Fruit fly (Drosophila melanogaster): ENCODE measurements around the gene CG32263.

The CG32263 gene

DNA sequence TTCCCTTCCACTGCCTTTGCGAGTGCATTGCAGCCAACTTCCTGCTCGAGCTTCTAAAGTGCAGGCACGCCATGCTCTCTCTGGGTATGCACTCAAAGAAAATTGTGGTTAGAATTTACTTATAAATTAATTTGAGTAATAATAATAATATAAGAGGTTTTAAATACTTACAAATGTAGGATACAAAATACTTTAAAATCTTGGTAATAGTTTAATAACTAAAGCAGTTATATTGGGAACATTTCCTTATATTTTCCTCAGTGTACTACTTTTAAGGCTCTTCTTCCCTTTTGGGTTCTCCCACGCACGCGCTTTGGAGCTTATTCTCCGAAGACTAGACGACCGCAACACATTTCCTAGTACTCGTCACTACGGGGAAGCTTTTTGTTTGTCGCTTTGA is 15.6 kb upstream of the CG32263 start (continued):
- TF ChIP-seq so (GFP tag; IDR thresholded peaks at IDR 0.05) (peak; percentile 85), CG13775 (GFP tag; optimal IDR thresholded peaks at IDR 0.05) (peak; percentile 71), kay (GFP tag; optimal IDR thresholded peaks at IDR 0.05) (peak; percentile 26), CG17802 (tag; optimal IDR thresholded peaks at IDR 0.05) (peak; percentile 23), CG3281 (GFP tag; optimal IDR thresholded peaks at IDR 0.05) (peak; percentile 86), odd (GFP tag; optimal IDR thresholded peaks at IDR 0.05) (peak; percentile 73), lab (GFP tag; optimal IDR thresholded peaks at IDR 0.05) (peak; percentile 94), Vsx1 (GFP tag; optimal IDR thresholded peaks at IDR 0.05) (no peak), exex (tag; optimal IDR thresholded peaks at IDR 0.05) (peak; percentile 42), NK7.1 (GFP tag; optimal IDR thresholded peaks at IDR 0.05) (no peak), pnt (GFP tag; optimal IDR thresholded peaks at IDR 0.05) (no peak), lilli (GFP tag; optimal IDR thresholded peaks at IDR 0.05) (peak; percentile 63), CG31224 (GFP tag; IDR thresholded peaks at IDR 0.05) (peak; percentile 49; the same call in 1 of the 2 replicates), slbo (GFP tag; IDR thresholded peaks at IDR 0.05) (peak; percentile 93), Hr51 (GFP tag; optimal IDR thresholded peaks at IDR 0.05) (peak in 1 of 2 experiments; percentile 91), cas (GFP tag; IDR thresholded peaks at IDR 0.05) (peak; percentile 35; the same call in 1 of the 2 replicates), CG9727 (GFP tag; optimal IDR thresholded peaks at IDR 0.05) (peak; percentile 84), CG7928 (GFP tag; optimal IDR thresholded peaks at IDR 0.05) (peak; percentile 19), crol (GFP tag; IDR thresholded peaks at IDR 0.05) (peak; percentile 39; the same call in 1 of the 2 replicates), tap (tag; optimal IDR thresholded peaks at IDR 0.05) (peak; percentile 76), Pdp1 (GFP tag; optimal IDR thresholded peaks at IDR 0.05) (peak in 1 of 2 experiments; percentile 34), Spps (tag; optimal IDR thresholded peaks at IDR 0.05) (peak; percentile 32), rib (GFP tag; IDR thresholded peaks at IDR 0.05) (no peak), ap (GFP tag; IDR thresholded peaks at IDR 0.05) (peak; percentile 80), sens (GFP tag) (peak; percentile 90), Nf-YC (tag; optimal IDR thresholded peaks at IDR 0.05) (peak; percentile 79), CG4854 (GFP tag; optimal IDR thresholded peaks at IDR 0.05) (peak; percentile 11), CG33213 (GFP tag; optimal IDR thresholded peaks at IDR 0.05) (no peak), Optix (GFP tag; IDR thresholded peaks at IDR 0.05) (peak; percentile 50; the same call in 1 of the 3 replicates), zen2 (GFP tag; IDR thresholded peaks at IDR 0.05; ENCODE audit: partially characterized antibody) (no peak), CG13296 (GFP tag; optimal IDR thresholded peaks at IDR 0.05) (peak; percentile 85), NC2β (GFP tag; optimal IDR thresholded peaks at IDR 0.05) (no peak), CG7372 (GFP tag; IDR thresholded peaks at IDR 0.05) (peak; percentile 71), CG9817 (tag; optimal IDR thresholded peaks at IDR 0.05) (peak; percentile 74), sna (GFP tag; IDR thresholded peaks at IDR 0.05; ENCODE audit: partially characterized antibody) (no peak), CG9215 (GFP tag; IDR thresholded peaks at IDR 0.05) (peak; percentile 60), CG16863 (GFP tag; optimal IDR thresholded peaks at IDR 0.05) (no peak), CG18011 (GFP tag; optimal IDR thresholded peaks at IDR 0.05) (peak; percentile 43), vvl (GFP tag; IDR thresholded peaks at IDR 0.05) (peak; percentile 95), H15 (GFP tag; IDR thresholded peaks at IDR 0.05) (peak; percentile 46; the same call in 2 of the 3 replicates), peb (GFP tag; IDR thresholded peaks at IDR 0.05) (no peak), Adf1 (GFP tag; IDR thresholded peaks at IDR 0.05) (peak; percentile 48; the same call in 1 of the 2 replicates), Nf-YA (GFP tag; IDR thresholded peaks at IDR 0.05) (peak; percentile 72), bowl (GFP tag; IDR thresholded peaks at IDR 0.05) (peak; percentile 68; the same call in 1 of the 2 replicates), CG6683 (GFP tag; optimal IDR thresholded peaks at IDR 0.05) (peak; percentile 82), CG10654 (GFP tag; optimal IDR thresholded peaks at IDR 0.05) (peak; percentile 64), CG34422 (GFP tag; IDR thresholded peaks at IDR 0.05) (peak; percentile 63; the same call in 2 of the 3 replicates), Fer1 (GFP tag; optimal IDR thresholded peaks at IDR 0.05) (peak; percentile 94), Dek (tag; optimal IDR thresholded peaks at IDR 0.05) (peak; percentile 85), chm (GFP tag; IDR thresholded peaks at IDR 0.05) (0 out of 2 replicates have a peak, but pooled peaks have one; percentile 26), CG4424 (GFP tag; optimal IDR thresholded peaks at IDR 0.05) (peak; percentile 75)

Measured in whole organism, embryonic.